Worm (Caenorhabditis elegans): ENCODE results near the gene Y45F10C.2.
"Not testable (repeated sequence)": the region's sequence is repeated elsewhere in the genome, so short reads cannot be mapped to it uniquely, and the experiment has no call there.

DNA sequence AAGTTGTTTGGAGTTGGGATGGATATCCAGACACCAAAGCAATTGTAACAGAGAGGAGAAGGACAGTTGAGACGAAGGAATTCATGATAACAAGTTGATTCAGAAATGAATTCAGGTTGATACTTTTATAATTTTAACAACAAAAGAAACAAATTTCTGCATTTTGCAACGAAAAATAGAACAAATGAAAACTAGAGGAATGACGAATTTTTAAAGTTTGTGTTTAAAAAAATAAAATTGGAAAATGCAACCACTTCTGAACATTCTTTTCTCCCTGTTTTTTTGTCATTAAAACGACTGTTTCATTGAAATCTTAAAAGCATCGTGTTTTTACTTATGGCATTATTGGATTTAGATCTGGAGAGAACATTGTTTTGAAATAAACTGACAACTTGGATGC lies at the start of gene Y45F10C.2:
- not testable (repeated sequence) for TF ChIP-seq pha-2 (tag; optimal IDR thresholded peaks at IDR 0.05); dve-1 (tag; optimal IDR thresholded peaks at IDR 0.05); fkh-10 (GFP tag; optimal IDR thresholded peaks at IDR 0.05)
